Worm (Caenorhabditis elegans) whole organism, young adult: ENCODE data around the gene srab-22.

Source experiments
- ama-1 ChIP-seq, 3 experiments: fragments of 150-350 bp in 1 of 3; sonication (generic microtip) in 2 of 3; optimal IDR thresholded peaks; 2 replicates each; lab custom pipeline; 2014 to 2018; ENCODE audit warnings: missing biosample characterization in 2 of 3, missing genetic modification characterization in 2 of 3, missing genetic modification reagents in 2 of 3
- fkh-3 ChIP-seq: sonication (generic microtip); optimal IDR thresholded peaks from 2 replicates; lab custom pipeline; 2016; ENCODE audit warnings: mild to moderate bottlenecking, missing genetic modification characterization, missing compliant biosample characterization
- let-526 ChIP-seq: fragments of 200-800 bp; sonication (Bioruptor generic); IDR thresholded peaks from 2 replicates; pipeline ENCODE4 v1.3.6; 2022; ENCODE audit warnings: missing genetic modification reagents, missing genetic modification characterization, missing compliant biosample characterization

ce11 chrV:3417928-3418327 is 8.2 kb upstream of the srab-22 start, which contains the start of gene T20D4.3:
- TF ChIP-seq fkh-3 (tag; lab: Kevin White, UChicago) (no peak), let-526 (GFP tag; lab: Robert Waterston, UW) (no peak), ama-1 (optimal IDR thresholded peaks at IDR 0.05; lab: Kevin White, UChicago) (no peak), ama-1 (GFP tag; optimal IDR thresholded peaks at IDR 0.05; lab: Kevin White, UChicago) (no peak)
